Worm (Caenorhabditis elegans) whole organism, L4 larva: ENCODE measurements around the gene ttr-49.
A peak's percentile ranks its signal among the peaks of the same experiment; 100 is the strongest.

ENCODE experiments used
- D1046.2 ChIP-seq: fragments of 200-800 bp; sonication (Bioruptor generic); IDR thresholded peaks from 2 replicates; pipeline ENCODE4 v1.3.6; 2022; ENCODE audit warnings: missing genetic modification characterization, missing compliant biosample characterization
- R02D3.7 ChIP-seq: fragments of 150-350 bp; sonication (generic microtip); optimal IDR thresholded peaks from 3 replicates; lab custom pipeline; 2014; ENCODE audit warnings: missing biosample characterization, missing genetic modification characterization
- T20F7.1 ChIP-seq: fragments of 200-800 bp; sonication (Bioruptor generic); optimal IDR thresholded peaks from 2 replicates; lab custom pipeline; 2018; ENCODE audit warnings: mild to moderate bottlenecking, missing genetic modification characterization, missing compliant biosample characterization
- Y105C5A.15 ChIP-seq: fragments of 200-800 bp; sonication (Bioruptor generic); IDR thresholded peaks from 2 replicates; pipeline ENCODE4 v1.3.6; 2022; ENCODE audit warnings: missing genetic modification characterization, missing compliant biosample characterization
- Y5F2A.4 ChIP-seq: fragments of 200-800 bp; sonication (Bioruptor generic); optimal IDR thresholded peaks from 2 replicates; lab custom pipeline; 2018; ENCODE audit warnings: mild to moderate bottlenecking, missing genetic modification characterization, missing compliant biosample characterization
- aha-1 ChIP-seq: fragments of 150-350 bp; peaks from one replicate; lab custom pipeline; 2014; ENCODE audit warnings: missing biosample characterization, missing genetic modification characterization
- ama-1 ChIP-seq: fragments of 150-350 bp; optimal IDR thresholded peaks from 2 replicates; lab custom pipeline; 2014; ENCODE audit warnings: inconsistent platforms, mixed read lengths
- ceh-62 ChIP-seq: sonication (generic microtip); optimal IDR thresholded peaks from 2 replicates; lab custom pipeline; 2017; ENCODE audit warnings: missing biosample characterization, missing genetic modification characterization
- ceh-82 ChIP-seq: sonication (generic microtip); optimal IDR thresholded peaks from 2 replicates; lab custom pipeline; 2017; ENCODE audit warnings: missing biosample characterization, missing genetic modification characterization
- daf-16 ChIP-seq, 3 experiments: sonication (generic microtip); optimal IDR thresholded peaks; 2 replicates each; lab custom pipeline; 2016 to 2017; ENCODE audit warnings: missing genetic modification characterization in 3 of 3, missing genetic modification reagents in 3 of 3, mild to moderate bottlenecking in 2 of 3, missing compliant biosample characterization in 2 of 3, missing biosample characterization in 1 of 3, moderate library complexity in 1 of 3
- dmd-6 ChIP-seq: fragments of 200-800 bp; sonication (Bioruptor generic); IDR thresholded peaks from 2 replicates; pipeline ENCODE4 v1.3.6; 2022; ENCODE audit warnings: missing genetic modification reagents, missing genetic modification characterization, missing compliant biosample characterization
- egl-27 ChIP-seq: sonication (generic microtip); optimal IDR thresholded peaks from 3 replicates; lab custom pipeline; 2017; ENCODE audit warnings: missing biosample characterization, missing genetic modification reagents, missing genetic modification characterization
- fkh-10 ChIP-seq: fragments of 150-350 bp; optimal IDR thresholded peaks from 2 replicates; lab custom pipeline; 2014; ENCODE audit warnings: missing biosample characterization, missing genetic modification reagents, missing genetic modification characterization
- hlh-30 ChIP-seq: sonication (generic microtip); optimal IDR thresholded peaks from 2 replicates; lab custom pipeline; 2017; ENCODE audit warnings: antibody characterized with exemption, mild to moderate bottlenecking, missing genetic modification characterization, missing compliant biosample characterization; ENCODE audit not compliant: insufficient read depth
- lin-1 ChIP-seq: fragments of 200-800 bp; sonication (Bioruptor generic); IDR thresholded peaks from 2 replicates; pipeline ENCODE4 v1.3.6; 2022; ENCODE audit warnings: missing genetic modification reagents, missing genetic modification characterization, missing compliant biosample characterization
- lin-13 ChIP-seq: fragments of 150-350 bp; optimal IDR thresholded peaks from 2 replicates; lab custom pipeline; 2014; ENCODE audit warnings: missing biosample characterization, missing genetic modification reagents, missing genetic modification characterization
- lin-15B ChIP-seq: fragments of 150-350 bp; sonication (generic microtip); optimal IDR thresholded peaks from 3 replicates; lab custom pipeline; 2014; ENCODE audit warnings: missing biosample characterization, missing genetic modification characterization
- lin-29 ChIP-seq: fragments of 200-800 bp; sonication (Bioruptor generic); IDR thresholded peaks from 2 replicates; pipeline ENCODE4 v1.3.6; 2022; ENCODE audit warnings: missing genetic modification reagents, missing genetic modification characterization, missing compliant biosample characterization
- lin-38 ChIP-seq: fragments of 200-800 bp; sonication (Bioruptor generic); IDR thresholded peaks from 2 replicates; pipeline ENCODE4 v1.3.6; 2022; ENCODE audit warnings: missing genetic modification reagents, missing genetic modification characterization, missing compliant biosample characterization
- lin-39 ChIP-seq: fragments of 150-350 bp; optimal IDR thresholded peaks from 2 replicates; lab custom pipeline; 2014; ENCODE audit warnings: missing biosample characterization, missing genetic modification reagents, missing genetic modification characterization
- mdl-1 ChIP-seq, 2 experiments: fragments of 150-350 bp in 1 of 2; sonication (generic microtip) in 1 of 2; optimal IDR thresholded peaks; 2 replicates each; lab custom pipeline; 2014 to 2017; ENCODE audit warnings: missing biosample characterization in 2 of 2, missing genetic modification characterization in 2 of 2
- mep-1 ChIP-seq: fragments of 150-350 bp; sonication (generic microtip); optimal IDR thresholded peaks from 3 replicates; lab custom pipeline; 2014; ENCODE audit warnings: missing biosample characterization, missing genetic modification characterization
- mes-2 ChIP-seq: sonication (generic microtip); optimal IDR thresholded peaks from 2 replicates; lab custom pipeline; 2016; ENCODE audit warnings: missing genotype, mild to moderate bottlenecking, missing genetic modification characterization, missing compliant biosample characterization; ENCODE audit not compliant: poor library complexity, severe bottlenecking
- mxl-2 ChIP-seq: fragments of 200-800 bp; sonication (Bioruptor generic); conservative IDR thresholded peaks from 2 replicates; pipeline ENCODE4 v1.3.6; 2022; ENCODE audit warnings: missing genetic modification reagents, missing genetic modification characterization, missing compliant biosample characterization
- mxl-3 ChIP-seq: fragments of 200-800 bp; sonication (Bioruptor generic); optimal IDR thresholded peaks from 2 replicates; lab custom pipeline; 2018; ENCODE audit warnings: mild to moderate bottlenecking, missing genetic modification characterization, missing compliant biosample characterization
- nhr-10 ChIP-seq: fragments of 150-350 bp; optimal IDR thresholded peaks from 2 replicates; lab custom pipeline; 2014; ENCODE audit warnings: missing biosample characterization, missing genetic modification characterization
- nhr-111 ChIP-seq: fragments of 200-800 bp; sonication (Bioruptor generic); optimal IDR thresholded peaks from 2 replicates; lab custom pipeline; 2018; ENCODE audit warnings: mild to moderate bottlenecking, missing genetic modification characterization, missing compliant biosample characterization
- nhr-25 ChIP-seq: sonication (generic microtip); optimal IDR thresholded peaks from 2 replicates; lab custom pipeline; 2017; ENCODE audit warnings: missing genetic modification characterization, mild to moderate bottlenecking, missing compliant biosample characterization, antibody characterized with exemption, moderate library complexity, borderline replicate concordance; ENCODE audit not compliant: insufficient read depth
- nhr-28 ChIP-seq: fragments of 150-350 bp; optimal IDR thresholded peaks from 2 replicates; lab custom pipeline; 2014; ENCODE audit warnings: missing biosample characterization, missing genetic modification characterization
- nhr-76 ChIP-seq: fragments of 150-350 bp; optimal IDR thresholded peaks from 2 replicates; lab custom pipeline; 2014; ENCODE audit warnings: missing biosample characterization, missing genetic modification characterization
- nhr-77 ChIP-seq: fragments of 150-350 bp; optimal IDR thresholded peaks from 2 replicates; lab custom pipeline; 2014; ENCODE audit warnings: missing biosample characterization, missing genetic modification characterization
- pqm-1 ChIP-seq: sonication (generic microtip); optimal IDR thresholded peaks from 2 replicates; lab custom pipeline; 2017; ENCODE audit warnings: missing biosample characterization, missing genetic modification characterization
- snpc-1.2 ChIP-seq: fragments of 200-800 bp; sonication (Bioruptor generic); IDR thresholded peaks from 2 replicates; pipeline ENCODE4 v1.3.6; 2022; ENCODE audit warnings: missing genetic modification reagents, missing genetic modification characterization, missing compliant biosample characterization
- snpc-4 ChIP-seq: fragments of 150-350 bp; optimal IDR thresholded peaks from 2 replicates; lab custom pipeline; 2014; ENCODE audit warnings: missing biosample characterization, missing genetic modification characterization
- spr-1 ChIP-seq: sonication (generic microtip); optimal IDR thresholded peaks from 2 replicates; lab custom pipeline; 2016; ENCODE audit warnings: mild to moderate bottlenecking, missing genetic modification characterization, missing compliant biosample characterization
- spr-3 ChIP-seq: fragments of 200-800 bp; sonication (Bioruptor generic); optimal IDR thresholded peaks from 2 replicates; lab custom pipeline; 2018; ENCODE audit warnings: mild to moderate bottlenecking, missing genetic modification characterization, missing compliant biosample characterization
- tag-97 ChIP-seq: fragments of 200-800 bp; sonication (Bioruptor generic); IDR thresholded peaks from 2 replicates; pipeline ENCODE4 v1.3.6; 2022; ENCODE audit warnings: missing genetic modification characterization, missing compliant biosample characterization
- unc-130 ChIP-seq: sonication (generic microtip); optimal IDR thresholded peaks from 2 replicates; lab custom pipeline; 2016; ENCODE audit warnings: missing genetic modification reagents, missing genetic modification characterization, missing compliant biosample characterization
- unc-62 ChIP-seq, 3 experiments: fragments of 150-350 bp in 1 of 3; sonication (generic microtip); optimal IDR thresholded peaks in 2 of 3; peaks in 1 of 3; 1 replicate in 1 of 3; 2 replicates in 2 of 3; lab custom pipeline; 2014 to 2017; ENCODE audit warnings: missing biosample characterization in 3 of 3, missing genetic modification characterization in 3 of 3, missing genetic modification reagents in 3 of 3, missing genotype in 1 of 3
- zag-1 ChIP-seq: fragments of 150-350 bp; optimal IDR thresholded peaks from 2 replicates; lab custom pipeline; 2014; ENCODE audit warnings: missing biosample characterization, missing genetic modification characterization
- zfp-2 ChIP-seq: sonication (generic microtip); optimal IDR thresholded peaks from 2 replicates; lab custom pipeline; 2016; ENCODE audit warnings: mild to moderate bottlenecking, missing genetic modification characterization, missing compliant biosample characterization
- zip-2 ChIP-seq: fragments of 150-350 bp; optimal IDR thresholded peaks from 2 replicates; lab custom pipeline; 2014; ENCODE audit warnings: missing biosample characterization, missing genetic modification characterization

ttr-49 gene

DNA sequence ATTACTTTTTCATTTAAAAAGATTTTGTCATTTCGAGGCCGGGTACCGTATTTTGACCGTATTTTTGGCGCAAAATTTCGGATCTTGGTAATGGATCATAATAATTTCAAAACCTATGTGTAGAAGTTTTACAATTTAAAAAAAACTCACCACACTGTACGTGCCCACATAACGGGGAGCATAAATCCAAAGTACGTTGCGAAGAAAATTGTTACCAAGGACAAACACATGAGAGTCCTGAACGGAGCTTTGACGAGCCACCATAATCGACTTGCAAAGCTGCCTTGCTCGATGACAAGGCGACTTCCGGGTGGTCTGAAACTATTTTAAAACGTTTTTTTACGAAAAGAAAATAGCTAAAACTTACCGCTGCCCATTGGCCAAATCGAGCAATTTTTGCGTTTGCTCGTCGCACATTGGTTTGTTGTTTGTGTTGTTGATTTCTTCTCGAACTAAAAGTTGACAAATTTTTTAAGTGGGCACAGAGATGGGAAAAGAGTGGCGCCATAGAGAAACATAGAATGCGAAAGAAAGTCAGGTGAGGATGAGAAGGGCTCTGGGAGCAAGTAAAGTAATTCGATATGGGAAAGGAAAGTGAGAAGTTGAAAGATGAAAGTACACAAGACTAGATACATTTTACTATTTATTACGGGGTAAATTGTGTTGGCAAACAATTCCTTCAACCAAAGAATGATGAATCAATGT is 23.6 kb downstream of the ttr-49 start (continued):
- no peak for TF ChIP-seq mes-2 (tag; lab: Kevin White, UChicago)
- no peak for TF ChIP-seq Y5F2A.4 (GFP tag; lab: Kevin White, UChicago)
- no peak for TF ChIP-seq lin-15B (tag; lab: Kevin White, UChicago)
- no peak for TF ChIP-seq Y105C5A.15
- TF ChIP-seq lin-29 (GFP tag; lab: Robert Waterston, UW), result no peak
- no peak for TF ChIP-seq tag-97 (GFP tag; lab: Robert Waterston, UW)
- TF ChIP-seq spr-3 (GFP tag; lab: Kevin White, UChicago), result no peak
- no peak for TF ChIP-seq nhr-77 (tag; lab: Kevin White, UChicago)
- no peak for TF ChIP-seq zip-2 (tag; lab: Kevin White, UChicago)
- TF ChIP-seq lin-39 (tag; lab: Kevin White, UChicago), result no peak
- no peak for TF ChIP-seq T20F7.1
- TF ChIP-seq ceh-62 (tag; lab: Kevin White, UChicago), result no peak

DNA sequence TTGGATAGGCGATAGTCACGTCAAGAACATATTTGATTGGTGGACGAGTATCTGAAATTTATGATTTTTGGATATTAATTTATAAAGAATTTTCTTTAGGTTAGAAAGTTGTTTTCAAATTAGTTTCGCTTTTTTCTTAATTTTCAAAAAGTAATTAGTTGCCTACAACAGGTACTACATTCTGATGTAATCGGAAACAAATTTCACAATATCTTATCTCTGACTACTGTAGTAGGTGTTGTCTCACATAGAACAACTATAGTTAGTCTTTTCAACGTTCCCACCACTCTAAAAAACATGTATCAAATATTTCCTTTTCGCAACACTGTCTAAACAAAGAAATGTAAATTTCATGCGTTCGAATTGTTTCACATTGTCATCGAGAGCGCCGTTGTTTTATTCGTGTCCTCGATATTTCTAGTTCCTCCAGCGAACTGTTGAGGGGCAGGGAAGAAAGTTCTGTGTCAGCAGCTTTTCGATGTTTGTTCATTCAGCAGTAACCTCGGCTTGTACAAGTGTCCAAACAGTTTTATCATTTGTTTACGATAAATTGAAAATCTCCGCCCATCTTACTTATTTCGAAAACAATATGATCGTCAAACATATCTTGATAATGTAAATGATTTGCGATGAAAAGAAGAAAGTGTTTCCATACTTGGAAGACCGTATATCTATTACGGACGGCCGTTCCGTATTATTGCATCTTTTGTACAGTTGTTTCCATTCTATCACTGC is 26.9 kb downstream of the ttr-49 start:
- TF ChIP-seq dmd-6 (GFP tag; lab: Robert Waterston, UW) (no peak), nhr-10 (tag; lab: Kevin White, UChicago) (no peak), daf-16 (GFP tag; optimal IDR thresholded peaks at IDR 0.05; lab: Kevin White, UChicago) (no peak), daf-16 (tag; optimal IDR thresholded peaks at IDR 0.05; lab: Kevin White, UChicago) (peak; percentile 74), nhr-25 (no peak), nhr-28 (tag; lab: Kevin White, UChicago) (peak; percentile 97), D1046.2 (no peak), lin-1 (GFP tag; lab: Robert Waterston, UW) (no peak), mes-2 (tag; lab: Kevin White, UChicago) (peak; percentile 0), hlh-30 (tag; lab: Kevin White, UChicago) (peak; percentile 8), aha-1 (tag; lab: Kevin White, UChicago) (peak; percentile 46)
- TF ChIP-seq, all 104 proteins: peak for 5

DNA sequence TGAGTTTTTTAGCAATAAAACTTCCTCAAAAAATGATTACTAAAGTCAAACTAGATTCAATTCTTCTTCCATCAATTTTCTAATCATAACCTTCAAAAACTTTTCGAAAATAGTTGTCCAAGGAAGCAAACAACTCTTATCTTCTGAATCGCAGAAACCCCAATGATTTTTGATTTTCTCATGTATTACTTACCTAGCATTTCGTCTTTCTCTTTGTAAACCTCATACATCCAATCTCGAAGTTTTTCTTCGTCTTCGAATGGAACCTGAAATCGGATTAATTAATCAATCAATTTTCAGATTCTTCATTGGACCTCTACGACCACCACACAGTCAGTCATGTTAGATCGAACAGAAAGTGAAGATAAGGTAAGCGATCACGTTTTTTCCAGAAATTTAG is 27.6 kb downstream of the ttr-49 start, which contains the start of gene K07B1.4:
Gene K07B1.4 (plus strand): TSS at position 301 of the 400 bp plus-strand sequence.
- TF ChIP-seq lin-38 (GFP tag; lab: Robert Waterston, UW) (no peak), egl-27 (tag; lab: Kevin White, UChicago) (no peak), daf-16 (GFP tag; optimal IDR thresholded peaks at IDR 0.05; lab: Kevin White, UChicago) (no peak), daf-16 (tag; optimal IDR thresholded peaks at IDR 0.05; lab: Kevin White, UChicago) (peak; percentile 24), ama-1 (no peak)

DNA sequence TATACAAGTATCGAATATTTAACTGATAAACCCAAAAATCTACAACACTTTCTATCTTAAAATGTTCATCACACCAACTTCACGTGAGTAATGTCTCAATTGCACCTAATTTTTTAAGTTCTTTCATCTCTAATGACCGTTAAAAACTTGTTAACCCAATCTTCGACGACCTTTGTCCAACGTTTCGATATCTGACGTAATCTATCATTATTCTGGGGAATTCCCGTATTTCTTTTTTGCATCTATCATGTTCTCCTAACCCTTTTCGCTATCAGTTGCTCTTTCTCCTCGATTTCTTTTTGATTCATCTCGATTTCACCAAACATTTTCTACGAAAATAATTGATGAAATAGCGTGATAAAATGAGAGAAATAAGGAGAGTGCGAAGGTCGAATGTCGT is 28.6 kb downstream of the ttr-49 start:
- TF ChIP-seq spr-1 (tag; lab: Kevin White, UChicago), result no peak
- no peak for TF ChIP-seq unc-130
- no peak for TF ChIP-seq tag-97 (GFP tag; lab: Robert Waterston, UW)
- peak in 1 of 2 experiments; percentile 90 for TF ChIP-seq unc-62 (GFP tag; optimal IDR thresholded peaks at IDR 0.05 in 1 of 2; lab: Kevin White, UChicago)
- no peak for TF ChIP-seq unc-62 (tag; optimal IDR thresholded peaks at IDR 0.05; lab: Kevin White, UChicago)
- TF ChIP-seq nhr-76, result no peak
- no peak for TF ChIP-seq mxl-3 (GFP tag; lab: Kevin White, UChicago)
- TF ChIP-seq fkh-10 (GFP tag; lab: Kevin White, UChicago), result no peak
- TF ChIP-seq nhr-28 (tag; lab: Kevin White, UChicago), result peak; percentile 37
- TF ChIP-seq lin-15B (tag; lab: Kevin White, UChicago), result no peak
- TF ChIP-seq ceh-82 (tag; lab: Kevin White, UChicago), result no peak
- TF ChIP-seq snpc-1.2 (GFP tag; lab: Robert Waterston, UW), result no peak
- TF ChIP-seq mep-1 (tag; lab: Kevin White, UChicago), result peak; percentile 6
- no peak for TF ChIP-seq snpc-4 (tag; lab: Kevin White, UChicago)
- no peak for TF ChIP-seq mes-2 (tag; lab: Kevin White, UChicago)
- no peak for TF ChIP-seq pqm-1 (tag; lab: Kevin White, UChicago)
- no peak for TF ChIP-seq zfp-2 (tag; lab: Kevin White, UChicago)
- no peak for TF ChIP-seq nhr-111 (GFP tag; lab: Kevin White, UChicago)
- peak; percentile 54 for TF ChIP-seq dmd-6 (GFP tag; lab: Robert Waterston, UW)
- peak in 1 of 2 experiments; percentile 28 for TF ChIP-seq mdl-1 (tag; optimal IDR thresholded peaks at IDR 0.05; lab: Kevin White, UChicago)
- no peak for TF ChIP-seq zag-1 (tag; lab: Kevin White, UChicago)
- TF ChIP-seq lin-13 (GFP tag; lab: Kevin White, UChicago), result no peak
- TF ChIP-seq R02D3.7, result no peak
- peak; percentile 68; the same call in 1 of the 2 replicates for TF ChIP-seq mxl-2
